Worm (Caenorhabditis elegans): ENCODE measurements around the gene srx-117.

- no peak for TF ChIP-seq aptf-2 (GFP tag; conservative IDR thresholded peaks at IDR 0.05)
- no peak for TF ChIP-seq rec-8 (tag; optimal IDR thresholded peaks at IDR 0.05)
- no peak for TF ChIP-seq T07F8.4 (tag; optimal IDR thresholded peaks at IDR 0.05)
- TF ChIP-seq pha-4 (tag; optimal IDR thresholded peaks at IDR 0.05): no peak
Measured at ce11 chrV:5601263-5601662, 43.0 kb upstream of the srx-117 start, which contains the start of gene CD4.8.
